Fruit fly (Drosophila melanogaster): Measurements from ENCODE around the gene CG13999.
A peak's percentile ranks its signal among the peaks of the same experiment; 100 is the strongest.

The CG13999 gene

dm6 chr2L:5948775-5949526 is 7.3 kb downstream of the CG13999 start, which contains the start of gene CG9044 (continued):
- TF ChIP-seq Opbp (GFP tag; IDR thresholded peaks at IDR 0.05; ENCODE audit: partially characterized antibody) (peak; percentile 84; the same call in 2 of the 3 replicates), Pdp1 (GFP tag; optimal IDR thresholded peaks at IDR 0.05) (peak; percentile 67 to 69), pho (GFP tag; optimal IDR thresholded peaks at IDR 0.05) (peak; percentile 76), H2.0 (GFP tag; IDR thresholded peaks at IDR 0.05) (no peak), kni (GFP tag; optimal IDR thresholded peaks at IDR 0.05) (no peak), vfl (GFP tag; optimal IDR thresholded peaks at IDR 0.05) (peak; percentile 23), CG30020 (tag; optimal IDR thresholded peaks at IDR 0.05) (peak; percentile 64), CG2678 (tag; optimal IDR thresholded peaks at IDR 0.05) (no peak), CG13424 (tag; optimal IDR thresholded peaks at IDR 0.05) (peak; percentile 57), grau (tag; optimal IDR thresholded peaks at IDR 0.05) (no peak), sima (GFP tag; optimal IDR thresholded peaks at IDR 0.05) (no peak), CG34422 (GFP tag; IDR thresholded peaks at IDR 0.05) (peak; percentile 49; the same call in 1 of the 3 replicates), CG17359 (tag; optimal IDR thresholded peaks at IDR 0.05) (no peak), da (GFP tag; optimal IDR thresholded peaks at IDR 0.05) (no peak), Adf1 (GFP tag; IDR thresholded peaks at IDR 0.05) (no peak), stwl (tag; optimal IDR thresholded peaks at IDR 0.05) (peak; percentile 20), Antp (GFP tag; optimal IDR thresholded peaks at IDR 0.05) (peak; percentile 40), CG7963 (GFP tag; IDR thresholded peaks at IDR 0.05; ENCODE audit: partially characterized antibody) (peak; percentile 80), sug (tag; optimal IDR thresholded peaks at IDR 0.05) (no peak), sisA (GFP tag; IDR thresholded peaks at IDR 0.05) (peak; percentile 52), Hmx (GFP tag; optimal IDR thresholded peaks at IDR 0.05) (no peak), CG11504 (tag; optimal IDR thresholded peaks at IDR 0.05) (no peak), Ptx1 (GFP tag; IDR thresholded peaks at IDR 0.05) (no peak; the same call in 1 of the 2 replicates), Dll (GFP tag; IDR thresholded peaks at IDR 0.05; ENCODE audit: partially characterized antibody) (peak; percentile 97), tll (GFP tag; optimal IDR thresholded peaks at IDR 0.05) (peak in 1 of 2 experiments; percentile 66), CG6254 (GFP tag; optimal IDR thresholded peaks at IDR 0.05) (no peak), CG16863 (GFP tag; optimal IDR thresholded peaks at IDR 0.05) (peak; percentile 19), CG4854 (GFP tag; optimal IDR thresholded peaks at IDR 0.05) (peak; percentile 16), Fer3 (tag; optimal IDR thresholded peaks at IDR 0.05) (no peak), CG10267 (tag; optimal IDR thresholded peaks at IDR 0.05) (peak; percentile 59), Dad (GFP tag; optimal IDR thresholded peaks at IDR 0.05) (peak; percentile 59), CG7357 (GFP tag; IDR thresholded peaks at IDR 0.05) (0 out of 3 replicates have a peak, but pooled peaks have one; percentile 6), sens (GFP tag) (peak; percentile 87), nom (GFP tag; optimal IDR thresholded peaks at IDR 0.05) (no peak), sim (GFP tag; IDR thresholded peaks at IDR 0.05) (no peak), Sox102F (GFP tag; optimal IDR thresholded peaks at IDR 0.05) (no peak), disco-r (GFP tag; optimal IDR thresholded peaks at IDR 0.05) (no peak), tgo (GFP tag; IDR thresholded peaks at IDR 0.05) (no peak; the same call in 2 of the 3 replicates), fd102C (GFP tag; optimal IDR thresholded peaks at IDR 0.05) (no peak), CHES-1-like (GFP tag; optimal IDR thresholded peaks at IDR 0.05) (peak; percentile 76), pum (GFP tag; optimal IDR thresholded peaks at IDR 0.05) (peak; percentile 57), CG9797 (GFP tag; optimal IDR thresholded peaks at IDR 0.05) (no peak), CG6813 (GFP tag; optimal IDR thresholded peaks at IDR 0.05) (no peak), fru (optimal IDR thresholded peaks at IDR 0.05) (no peak), CG42726 (GFP tag; IDR thresholded peaks at IDR 0.05; ENCODE audit: partially characterized antibody) (peak; percentile 77), CG3407 (GFP tag; optimal IDR thresholded peaks at IDR 0.05) (no peak), dpn (GFP tag; optimal IDR thresholded peaks at IDR 0.05) (peak; percentile 59 to 72), CG7839 (tag; optimal IDR thresholded peaks at IDR 0.05) (no peak), Sox100B (GFP tag; optimal IDR thresholded peaks at IDR 0.05) (no peak)
